Worm (Caenorhabditis elegans): ENCODE data around the gene ZK355.8.

- TF ChIP-seq madf-8 (GFP tag; conservative IDR thresholded peaks at IDR 0.05) (no peak), ama-1 (optimal IDR thresholded peaks at IDR 0.05) (no peak), ama-1 (GFP tag; optimal IDR thresholded peaks at IDR 0.05) (no peak), lsy-27 (tag; optimal IDR thresholded peaks at IDR 0.05; ENCODE audit: borderline replicate concordance, insufficient read depth) (no peak), ceh-91 (GFP tag; IDR thresholded peaks at IDR 0.05) (no peak), lsl-1 (GFP tag; optimal IDR thresholded peaks at IDR 0.05) (no peak)
These were observed 18.8 kb downstream of the ZK355.8 start, which contains the start of gene srw-79 for ce11 chrII:2946438-2946837.
